Worm (Caenorhabditis elegans): ENCODE measurements around the gene Y51H7C.41.
A peak's percentile ranks its signal among the peaks of the same experiment; 100 is the strongest.
"Not testable (repeated sequence)": the region's sequence is repeated elsewhere in the genome, so short reads cannot be mapped to it uniquely, and the experiment has no call there.

Gene Y51H7C.41

DNA sequence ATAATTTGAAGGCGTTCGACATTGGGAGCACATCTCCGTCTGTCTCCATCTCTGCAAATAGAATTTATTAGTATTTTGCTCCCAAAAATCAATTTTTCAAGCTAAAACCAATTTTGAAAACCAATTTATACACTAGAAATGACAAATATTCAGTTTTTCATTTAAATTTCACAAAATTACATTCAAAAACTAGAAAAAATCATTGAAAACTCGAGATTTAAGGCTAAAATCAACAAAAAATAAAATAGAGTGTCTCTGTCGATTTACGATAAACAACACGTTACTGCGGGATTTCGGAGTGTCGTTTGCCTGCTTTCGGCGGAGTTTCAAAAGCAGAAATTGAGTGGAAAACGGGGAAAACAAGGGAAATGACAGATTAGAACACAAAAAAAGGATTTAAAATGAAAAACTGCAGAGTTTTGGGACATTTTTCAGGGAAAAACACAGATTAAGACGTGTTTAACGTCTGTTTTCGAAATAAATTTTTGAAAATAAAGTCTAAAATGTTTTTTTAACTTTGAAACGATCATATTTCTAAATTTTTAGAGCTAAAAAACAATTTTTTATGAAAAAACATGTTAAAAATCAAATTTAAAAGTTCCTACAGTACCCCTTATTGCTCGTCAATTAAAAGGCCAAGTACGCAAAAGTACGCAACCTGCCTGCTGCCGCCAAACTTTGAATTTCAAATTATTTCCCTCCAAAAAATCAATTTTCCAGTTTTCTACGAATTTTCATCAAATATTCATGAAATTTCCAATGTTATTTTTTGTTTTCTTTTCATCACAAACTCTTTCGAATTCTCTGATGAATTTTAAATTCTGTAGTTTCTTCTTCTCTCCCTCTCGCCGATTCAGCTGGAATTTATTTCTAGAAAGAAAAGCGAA lies 34.6 kb downstream of the Y51H7C.41 start, which contains the start of gene nol-6:
Gene nol-6 (minus strand): TSS at position 51 of the 887 bp plus-strand sequence.
- no peak for TF ChIP-seq ztf-23 (GFP tag; IDR thresholded peaks at IDR 0.05)
- TF ChIP-seq flt-1 (GFP tag; IDR thresholded peaks at IDR 0.05) = peak; percentile 36; the same call in 1 of the 2 replicates

DNA sequence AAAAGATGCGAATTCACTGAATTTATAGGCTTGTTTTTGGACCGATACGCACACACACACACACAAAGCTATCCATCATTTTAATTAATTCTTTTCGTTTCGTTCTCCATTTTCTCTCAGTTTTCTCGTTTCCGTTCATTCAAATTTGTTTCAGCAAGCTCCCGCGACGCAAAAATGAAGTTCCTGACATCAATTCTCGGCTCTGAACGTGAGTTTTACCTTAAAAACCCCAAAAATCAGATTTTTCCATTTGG lies 35.1 kb downstream of the Y51H7C.41 start, which contains the start of gene Y51H7C.3:
Gene Y51H7C.3 (plus strand): TSS at position 155 of the 254 bp plus-strand sequence.
- no peak for TF ChIP-seq ztf-23 (GFP tag; IDR thresholded peaks at IDR 0.05)
- no peak for TF ChIP-seq tab-1 (GFP tag; IDR thresholded peaks at IDR 0.05)
- no peak for TF ChIP-seq T22C8.4 (GFP tag; IDR thresholded peaks at IDR 0.05)
- no peak for TF ChIP-seq med-1 (GFP tag; optimal IDR thresholded peaks at IDR 0.05; ENCODE audit: insufficient read depth)
- TF ChIP-seq ref-1 (GFP tag; conservative IDR thresholded peaks at IDR 0.05) = no peak
- no peak for TF ChIP-seq cog-1 (tag; optimal IDR thresholded peaks at IDR 0.05)
- TF ChIP-seq flt-1 (GFP tag; IDR thresholded peaks at IDR 0.05) = no peak
- no peak for TF ChIP-seq ztf-29 (GFP tag; IDR thresholded peaks at IDR 0.05)
- TF ChIP-seq klf-2 (GFP tag; conservative IDR thresholded peaks at IDR 0.05) = no peak

DNA sequence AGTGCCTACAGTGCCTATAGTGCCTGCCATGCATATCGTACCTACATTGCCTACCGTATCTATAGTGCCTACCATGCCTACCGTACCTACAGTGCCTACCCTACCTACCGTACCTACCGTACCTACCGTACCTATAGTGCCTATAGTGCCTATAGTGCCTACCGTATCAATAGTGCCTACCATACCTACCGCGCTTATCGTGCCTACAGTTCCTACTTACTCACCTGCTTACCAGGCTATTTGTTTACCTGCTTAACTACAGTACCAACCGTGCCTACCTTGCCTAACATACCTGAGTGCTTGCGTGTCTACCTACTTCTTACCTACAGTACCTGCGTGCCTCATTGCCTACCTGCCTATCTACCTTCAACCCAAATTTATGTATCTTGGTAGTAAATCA lies 38.4 kb downstream of the Y51H7C.41 start:
- TF ChIP-seq ref-1 (GFP tag; conservative IDR thresholded peaks at IDR 0.05) = no peak

DNA sequence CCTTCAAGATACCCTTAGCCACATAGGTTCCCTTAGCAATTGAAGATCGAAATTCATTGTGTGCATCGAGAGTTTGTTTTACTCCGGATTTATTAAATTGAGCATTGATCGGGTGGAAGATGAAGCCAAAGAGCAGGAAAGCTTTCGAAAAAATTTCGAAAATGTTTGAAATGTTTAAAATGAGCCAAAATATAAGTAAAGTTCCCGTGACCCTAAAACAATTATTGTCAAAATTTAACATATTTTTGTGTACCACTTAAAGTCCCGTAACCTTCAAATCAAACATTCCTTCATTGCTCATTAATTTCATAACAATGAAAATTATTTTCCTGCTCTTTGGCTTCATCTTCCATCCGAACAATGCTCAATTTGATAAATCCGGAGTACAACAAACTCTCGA lies 41.8 kb downstream of the Y51H7C.41 start, which contains the start of gene scl-17:
Gene scl-17 (plus strand): TSS at position 301 of the 400 bp plus-strand sequence.
- TF ChIP-seq tab-1 (GFP tag; IDR thresholded peaks at IDR 0.05) (no peak), ztf-29 (GFP tag; IDR thresholded peaks at IDR 0.05) (no peak), klf-2 (GFP tag; conservative IDR thresholded peaks at IDR 0.05) (no peak), flt-1 (GFP tag; IDR thresholded peaks at IDR 0.05) (no peak), med-1 (GFP tag; optimal IDR thresholded peaks at IDR 0.05; ENCODE audit: insufficient read depth) (no peak), ztf-23 (GFP tag; IDR thresholded peaks at IDR 0.05) (no peak), T22C8.4 (GFP tag; IDR thresholded peaks at IDR 0.05) (no peak), ref-1 (GFP tag; conservative IDR thresholded peaks at IDR 0.05) (no peak), cog-1 (tag; optimal IDR thresholded peaks at IDR 0.05) (no peak)

DNA sequence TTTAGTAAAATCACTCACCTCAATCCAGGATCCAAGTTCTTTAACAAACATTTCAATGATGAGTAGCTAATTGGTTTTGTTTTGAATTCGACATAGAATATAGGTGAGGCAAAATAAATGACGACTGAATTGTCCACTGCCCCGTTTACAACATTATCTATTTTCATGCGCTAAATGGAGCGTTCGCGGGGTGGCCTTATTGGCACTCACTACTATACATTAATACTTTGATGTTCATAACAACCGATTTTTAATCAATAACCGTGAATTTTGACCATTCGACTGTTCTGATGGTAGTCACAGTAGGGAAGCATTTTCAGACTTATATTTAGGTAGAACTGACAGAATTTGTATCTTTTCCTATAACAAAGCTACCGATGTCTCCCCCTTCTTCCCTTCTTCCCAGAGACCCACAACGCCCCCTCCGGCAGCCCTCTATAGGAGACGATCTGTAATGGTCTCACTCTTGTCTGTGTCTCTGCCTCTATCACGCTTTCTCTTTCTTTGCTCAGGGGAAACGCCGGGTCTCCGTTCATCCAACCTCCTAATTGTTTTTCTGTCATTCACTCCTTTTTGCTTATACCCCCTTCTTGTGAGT lies 43.7 kb downstream of the Y51H7C.41 start, which contains the start of gene Y51H7C.12:
Gene Y51H7C.12 (minus strand): TSS at position 51 of the 598 bp plus-strand sequence.
- TF ChIP-seq ztf-23 (GFP tag; IDR thresholded peaks at IDR 0.05); med-1 (GFP tag; optimal IDR thresholded peaks at IDR 0.05; ENCODE audit: insufficient read depth); tab-1 (GFP tag; IDR thresholded peaks at IDR 0.05): not testable (repeated sequence)

DNA sequence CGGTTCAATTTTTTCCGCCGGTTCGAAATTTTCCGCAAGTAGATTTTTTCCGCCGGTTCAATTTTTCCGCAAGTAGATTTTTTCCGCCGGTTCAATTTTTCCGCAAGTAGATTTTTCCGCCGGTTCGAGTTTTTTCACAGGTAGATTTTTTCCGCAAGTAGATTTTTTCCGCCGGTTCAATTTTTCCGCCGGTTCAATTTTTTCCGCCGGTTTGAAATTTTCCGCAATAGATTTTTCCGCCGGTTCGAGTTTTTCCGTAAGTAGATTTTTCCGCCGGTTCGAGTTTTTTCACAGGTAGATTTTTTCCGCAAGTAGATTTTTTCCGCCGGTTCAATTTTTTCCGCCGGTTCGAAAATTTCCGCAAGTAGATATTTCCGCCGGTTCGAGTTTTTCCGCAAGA lies 48.9 kb downstream of the Y51H7C.41 start:
- peak; percentile 55; the same call in 1 of the 2 replicates for TF ChIP-seq klf-2 (GFP tag; conservative IDR thresholded peaks at IDR 0.05)
- TF ChIP-seq ztf-29 (GFP tag; IDR thresholded peaks at IDR 0.05) = 0 out of 2 replicates have a peak, but pooled peaks have one; percentile 18
- 0 out of 2 replicates have a peak, but pooled peaks have one; percentile 52 for TF ChIP-seq flt-1 (GFP tag; IDR thresholded peaks at IDR 0.05)
- peak; percentile 75; the same call in 1 of the 2 replicates for TF ChIP-seq ztf-23 (GFP tag; IDR thresholded peaks at IDR 0.05)
- TF ChIP-seq tab-1 (GFP tag; IDR thresholded peaks at IDR 0.05) = 0 out of 2 replicates have a peak, but pooled peaks have one; percentile 16
- peak; percentile 68 for TF ChIP-seq ref-1 (GFP tag; conservative IDR thresholded peaks at IDR 0.05)

DNA sequence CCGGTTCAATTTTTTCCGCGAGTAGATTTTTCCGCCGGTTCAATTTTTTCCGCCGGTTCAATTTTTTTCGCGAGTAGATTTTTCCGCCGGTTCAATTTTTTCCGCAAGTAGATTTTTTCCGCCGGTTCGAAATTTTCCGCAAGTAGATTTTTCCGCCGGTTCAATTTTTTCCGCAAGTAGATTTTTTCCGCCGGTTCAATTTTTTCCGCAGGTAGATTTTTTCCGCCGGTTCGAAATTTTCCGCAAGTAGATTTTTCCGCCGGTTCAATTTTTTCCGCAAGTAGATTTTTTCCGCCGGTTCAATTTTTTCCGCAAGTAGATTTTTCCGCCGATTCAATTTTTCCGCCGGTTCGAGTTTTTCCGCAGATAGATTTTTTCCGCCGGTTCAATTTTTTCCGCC lies 50.1 kb downstream of the Y51H7C.41 start:
- TF ChIP-seq ztf-23 (GFP tag; IDR thresholded peaks at IDR 0.05) = 0 out of 2 replicates have a peak, but pooled peaks have one; percentile 37

Measured in whole organism, midembryonic.